Worm (Caenorhabditis elegans): ENCODE data around the gene ZK1058.3.

- no peak for TF ChIP-seq sox-4 (tag; optimal IDR thresholded peaks at IDR 0.05)
- no peak for TF ChIP-seq tbx-7 (tag; optimal IDR thresholded peaks at IDR 0.05)
- no peak for TF ChIP-seq ama-1 (optimal IDR thresholded peaks at IDR 0.05)
- TF ChIP-seq pat-9 (tag; optimal IDR thresholded peaks at IDR 0.05), result no peak
- TF ChIP-seq lin-11 (tag; optimal IDR thresholded peaks at IDR 0.05), result no peak
- no peak for TF ChIP-seq ceh-14 (tag; optimal IDR thresholded peaks at IDR 0.05)
- no peak for TF ChIP-seq ceh-9 (tag; optimal IDR thresholded peaks at IDR 0.05)
- no peak for TF ChIP-seq Y22D7AL.16 (tag; optimal IDR thresholded peaks at IDR 0.05)
- no peak for TF ChIP-seq lim-6 (tag; optimal IDR thresholded peaks at IDR 0.05)
- no peak for TF ChIP-seq ets-4 (tag; optimal IDR thresholded peaks at IDR 0.05)
- no peak for TF ChIP-seq dve-1 (tag; optimal IDR thresholded peaks at IDR 0.05)
- no peak for TF ChIP-seq unc-86 (tag; optimal IDR thresholded peaks at IDR 0.05)
Observed at ce11 chrIII:3902588-3903325, 15.9 kb upstream of the ZK1058.3 start.
